Fruit fly (Drosophila melanogaster): ENCODE results near the gene CG6678.

DNA sequence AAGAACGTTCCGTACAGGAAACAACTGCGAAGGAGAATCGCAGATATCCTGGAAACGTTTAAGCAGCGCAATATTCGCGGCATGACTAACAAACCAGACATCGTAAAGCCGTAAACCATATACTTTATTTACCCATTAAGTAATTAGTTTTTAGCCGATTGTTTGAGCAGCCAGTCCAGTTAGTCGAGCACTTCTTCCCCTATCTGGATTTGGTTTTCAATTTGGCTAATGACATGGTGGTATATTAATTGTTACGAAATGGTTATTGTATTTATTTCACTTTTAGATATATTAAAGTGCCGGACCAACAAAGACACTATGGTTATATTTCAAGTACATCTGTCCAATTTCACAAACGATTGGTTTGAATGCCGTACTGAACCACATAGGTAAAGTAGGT is 43.2 kb upstream of the CG6678 start, which contains the start of gene Gr93b:
- no peak for TF ChIP-seq CG13204 (GFP tag; optimal IDR thresholded peaks at IDR 0.05)
- no peak for TF ChIP-seq Pif1B (GFP tag; optimal IDR thresholded peaks at IDR 0.05)
- no peak for TF ChIP-seq CG12605 (GFP tag; IDR thresholded peaks at IDR 0.05)
- no peak for TF ChIP-seq Snoo (tag; optimal IDR thresholded peaks at IDR 0.05)
- no peak for TF ChIP-seq CG17806 (tag; optimal IDR thresholded peaks at IDR 0.05)
- no peak for TF ChIP-seq CG4496 (GFP tag; IDR thresholded peaks at IDR 0.05)
- TF ChIP-seq CG14655 (GFP tag; optimal IDR thresholded peaks at IDR 0.05) = no peak
- no peak for TF ChIP-seq fd96Ca (GFP tag; IDR thresholded peaks at IDR 0.05)
- no peak for TF ChIP-seq EcR (GFP tag; optimal IDR thresholded peaks at IDR 0.05)
- no peak for TF ChIP-seq rn (GFP tag; IDR thresholded peaks at IDR 0.05)
- TF ChIP-seq CG15710 (tag; optimal IDR thresholded peaks at IDR 0.05) = no peak
- TF ChIP-seq CG9948 (tag; optimal IDR thresholded peaks at IDR 0.05) = no peak

Data from whole organism, pupa.